Worm (Caenorhabditis elegans) whole organism, L4 larva: Measurements from ENCODE around the gene dnj-2.
A peak's percentile ranks its signal among the peaks of the same experiment; 100 is the strongest.

Experiments
- F10B5.3 ChIP-seq: sonication (generic microtip); optimal IDR thresholded peaks from 2 replicates; lab custom pipeline; 2016; ENCODE audit warnings: mild to moderate bottlenecking, missing genetic modification characterization, missing compliant biosample characterization
- F49E8.2 ChIP-seq: sonication (generic microtip); optimal IDR thresholded peaks from 2 replicates; lab custom pipeline; 2016; ENCODE audit warnings: missing compliant biosample characterization, mild to moderate bottlenecking, missing genetic modification characterization, borderline replicate concordance
- Y105C5A.15 ChIP-seq: fragments of 200-800 bp; sonication (Bioruptor generic); IDR thresholded peaks from 2 replicates; pipeline ENCODE4 v1.3.6; 2022; ENCODE audit warnings: missing genetic modification characterization, missing compliant biosample characterization
- Y48G9A.11 ChIP-seq: fragments of 200-800 bp; sonication (Bioruptor generic); IDR thresholded peaks from 2 replicates; pipeline ENCODE4 v1.3.6; 2022; ENCODE audit warnings: missing genetic modification reagents, missing genetic modification characterization, missing compliant biosample characterization
- Y75B8A.6 ChIP-seq: fragments of 200-800 bp; sonication (Bioruptor generic); IDR thresholded peaks from 2 replicates; pipeline ENCODE4 v1.3.6; 2022; ENCODE audit warnings: missing genetic modification reagents, missing genetic modification characterization, missing compliant biosample characterization
- ZK337.2 ChIP-seq: fragments of 200-800 bp; sonication (Bioruptor generic); IDR thresholded peaks from 2 replicates; pipeline ENCODE4 v1.3.6; 2022; ENCODE audit warnings: missing genetic modification reagents, missing genetic modification characterization, missing compliant biosample characterization
- arid-1 ChIP-seq: fragments of 200-800 bp; sonication (Bioruptor generic); conservative IDR thresholded peaks from 2 replicates; pipeline ENCODE4 v1.3.6; 2022; ENCODE audit warnings: missing genetic modification reagents, missing genetic modification characterization, missing compliant biosample characterization
- ceh-20 ChIP-seq: fragments of 200-800 bp; sonication (Bioruptor generic); IDR thresholded peaks from 2 replicates; pipeline ENCODE4 v1.3.6; 2022; ENCODE audit warnings: missing genetic modification reagents, missing genetic modification characterization, missing compliant biosample characterization
- ces-1 ChIP-seq: fragments of 150-350 bp; sonication (generic microtip); optimal IDR thresholded peaks from 4 replicates; lab custom pipeline; 2014; ENCODE audit warnings: missing biosample characterization, missing genetic modification reagents, missing genetic modification characterization
- daf-12 ChIP-seq: fragments of 150-350 bp; optimal IDR thresholded peaks from 2 replicates; lab custom pipeline; 2014; ENCODE audit warnings: missing biosample characterization, missing genetic modification reagents, missing genetic modification characterization
- daf-16 ChIP-seq, 3 experiments: sonication (generic microtip); optimal IDR thresholded peaks; 2 replicates each; lab custom pipeline; 2016 to 2017; ENCODE audit warnings: missing genetic modification characterization in 3 of 3, missing genetic modification reagents in 3 of 3, mild to moderate bottlenecking in 2 of 3, missing compliant biosample characterization in 2 of 3, missing biosample characterization in 1 of 3, moderate library complexity in 1 of 3
- dmd-6 ChIP-seq: fragments of 200-800 bp; sonication (Bioruptor generic); IDR thresholded peaks from 2 replicates; pipeline ENCODE4 v1.3.6; 2022; ENCODE audit warnings: missing genetic modification reagents, missing genetic modification characterization, missing compliant biosample characterization
- dmd-8 ChIP-seq: fragments of 200-800 bp; sonication (Bioruptor generic); IDR thresholded peaks from 2 replicates; pipeline ENCODE4 v1.3.6; 2022; ENCODE audit warnings: missing genetic modification characterization, missing compliant biosample characterization
- dve-1 ChIP-seq: sonication (generic microtip); optimal IDR thresholded peaks from 2 replicates; lab custom pipeline; 2017; ENCODE audit warnings: antibody characterized with exemption, mild to moderate bottlenecking, missing genetic modification characterization, missing compliant biosample characterization; ENCODE audit not compliant: insufficient read depth
- egl-27 ChIP-seq: sonication (generic microtip); optimal IDR thresholded peaks from 3 replicates; lab custom pipeline; 2017; ENCODE audit warnings: missing biosample characterization, missing genetic modification reagents, missing genetic modification characterization
- hif-1 ChIP-seq, 2 experiments: sonication (generic microtip); optimal IDR thresholded peaks; 2 replicates each; lab custom pipeline; 2016 to 2017; ENCODE audit warnings: missing compliant biosample characterization in 2 of 2, missing genetic modification characterization in 2 of 2, missing genetic modification reagents in 2 of 2, missing genotype in 2 of 2, mild to moderate bottlenecking in 1 of 2
- jun-1 ChIP-seq: fragments of 150-350 bp; optimal IDR thresholded peaks from 2 replicates; lab custom pipeline; 2014; ENCODE audit warnings: missing biosample characterization, missing genetic modification reagents, missing genetic modification characterization
- lin-1 ChIP-seq: fragments of 200-800 bp; sonication (Bioruptor generic); IDR thresholded peaks from 2 replicates; pipeline ENCODE4 v1.3.6; 2022; ENCODE audit warnings: missing genetic modification reagents, missing genetic modification characterization, missing compliant biosample characterization
- lin-15B ChIP-seq: fragments of 150-350 bp; sonication (generic microtip); optimal IDR thresholded peaks from 3 replicates; lab custom pipeline; 2014; ENCODE audit warnings: missing biosample characterization, missing genetic modification characterization
- lin-38 ChIP-seq: fragments of 200-800 bp; sonication (Bioruptor generic); IDR thresholded peaks from 2 replicates; pipeline ENCODE4 v1.3.6; 2022; ENCODE audit warnings: missing genetic modification reagents, missing genetic modification characterization, missing compliant biosample characterization
- mes-2 ChIP-seq: sonication (generic microtip); optimal IDR thresholded peaks from 2 replicates; lab custom pipeline; 2016; ENCODE audit warnings: missing genotype, mild to moderate bottlenecking, missing genetic modification characterization, missing compliant biosample characterization; ENCODE audit not compliant: poor library complexity, severe bottlenecking
- nhr-111 ChIP-seq: fragments of 200-800 bp; sonication (Bioruptor generic); optimal IDR thresholded peaks from 2 replicates; lab custom pipeline; 2018; ENCODE audit warnings: mild to moderate bottlenecking, missing genetic modification characterization, missing compliant biosample characterization
- nhr-48 ChIP-seq: sonication (generic microtip); optimal IDR thresholded peaks from 2 replicates; lab custom pipeline; 2016; ENCODE audit warnings: mild to moderate bottlenecking, missing genetic modification characterization, missing compliant biosample characterization
- nhr-77 ChIP-seq: fragments of 150-350 bp; optimal IDR thresholded peaks from 2 replicates; lab custom pipeline; 2014; ENCODE audit warnings: missing biosample characterization, missing genetic modification characterization
- pha-4 ChIP-seq, 2 experiments: fragments of 150-350 bp in 1 of 2; fragments of 200-800 bp in 1 of 2; sonication (Bioruptor generic) in 1 of 2; IDR thresholded peaks in 1 of 2; optimal IDR thresholded peaks in 1 of 2; 2 replicates each; pipeline versions ENCODE4 v1.3.6 to Lab custom; 2014 to 2022; ENCODE audit warnings: missing genetic modification characterization in 2 of 2, missing genetic modification reagents in 2 of 2, missing biosample characterization in 1 of 2, missing compliant biosample characterization in 1 of 2
- pqm-1 ChIP-seq: sonication (generic microtip); optimal IDR thresholded peaks from 2 replicates; lab custom pipeline; 2017; ENCODE audit warnings: missing biosample characterization, missing genetic modification characterization
- sdz-12 ChIP-seq: fragments of 200-800 bp; sonication (Bioruptor generic); optimal IDR thresholded peaks from 2 replicates; lab custom pipeline; 2018; ENCODE audit warnings: mild to moderate bottlenecking, missing genetic modification characterization, missing compliant biosample characterization
- skn-1 ChIP-seq: fragments of 150-350 bp; optimal IDR thresholded peaks from 2 replicates; lab custom pipeline; 2014; ENCODE audit warnings: missing biosample characterization, missing genetic modification characterization
- snpc-1.2 ChIP-seq: fragments of 200-800 bp; sonication (Bioruptor generic); IDR thresholded peaks from 2 replicates; pipeline ENCODE4 v1.3.6; 2022; ENCODE audit warnings: missing genetic modification reagents, missing genetic modification characterization, missing compliant biosample characterization
- spr-1 ChIP-seq: sonication (generic microtip); optimal IDR thresholded peaks from 2 replicates; lab custom pipeline; 2016; ENCODE audit warnings: mild to moderate bottlenecking, missing genetic modification characterization, missing compliant biosample characterization
- spr-3 ChIP-seq: fragments of 200-800 bp; sonication (Bioruptor generic); optimal IDR thresholded peaks from 2 replicates; lab custom pipeline; 2018; ENCODE audit warnings: mild to moderate bottlenecking, missing genetic modification characterization, missing compliant biosample characterization
- unc-130 ChIP-seq: sonication (generic microtip); optimal IDR thresholded peaks from 2 replicates; lab custom pipeline; 2016; ENCODE audit warnings: missing genetic modification reagents, missing genetic modification characterization, missing compliant biosample characterization
- unc-62 ChIP-seq, 3 experiments: fragments of 150-350 bp in 1 of 3; sonication (generic microtip); optimal IDR thresholded peaks in 2 of 3; peaks in 1 of 3; 1 replicate in 1 of 3; 2 replicates in 2 of 3; lab custom pipeline; 2014 to 2017; ENCODE audit warnings: missing biosample characterization in 3 of 3, missing genetic modification characterization in 3 of 3, missing genetic modification reagents in 3 of 3, missing genotype in 1 of 3
- vab-7 ChIP-seq: fragments of 200-800 bp; sonication (Bioruptor generic); IDR thresholded peaks from 2 replicates; pipeline ENCODE4 v1.3.6; 2022; ENCODE audit warnings: missing genetic modification reagents, missing genetic modification characterization, missing compliant biosample characterization
- zfp-3 ChIP-seq: fragments of 200-800 bp; sonication (Bioruptor generic); conservative IDR thresholded peaks from 2 replicates; pipeline ENCODE4 v1.3.6; 2022; ENCODE audit warnings: missing genetic modification reagents, missing genetic modification characterization, missing compliant biosample characterization
- ztf-11 ChIP-seq: fragments of 150-350 bp; optimal IDR thresholded peaks from 2 replicates; lab custom pipeline; 2014; ENCODE audit warnings: missing biosample characterization, missing genetic modification characterization

dnj-2 gene

ce11 chrIV:11340735-11341443, 27.1 kb upstream of the dnj-2 start (continued):
- TF ChIP-seq vab-7 (GFP tag; lab: Robert Waterston, UW) (no peak), lin-38 (GFP tag; lab: Robert Waterston, UW) (peak; percentile 56), snpc-1.2 (peak; percentile 74), sdz-12 (GFP tag; lab: Kevin White, UChicago) (no peak), ces-1 (no peak), skn-1 (tag; lab: Kevin White, UChicago) (no peak), unc-130 (GFP tag; lab: Kevin White, UChicago) (no peak), egl-27 (tag; lab: Kevin White, UChicago) (no peak), lin-15B (tag; lab: Kevin White, UChicago) (no peak), lin-1 (GFP tag; lab: Robert Waterston, UW) (peak; percentile 28; the same call in 1 of the 2 replicates), Y75B8A.6 (no peak), arid-1 (GFP tag; lab: Robert Waterston, UW) (0 out of 2 replicates have a peak, but pooled peaks have one; percentile 29), daf-12 (tag; lab: Kevin White, UChicago) (no peak), spr-1 (tag; lab: Kevin White, UChicago) (no peak), mes-2 (no peak), dve-1 (no peak), jun-1 (tag; lab: Kevin White, UChicago) (no peak), hif-1 (tag; optimal IDR thresholded peaks at IDR 0.05; lab: Kevin White, UChicago) (no peak), dmd-6 (GFP tag; lab: Robert Waterston, UW) (no peak), nhr-111 (no peak), Y48G9A.11 (no peak), ceh-20 (GFP tag; lab: Robert Waterston, UW) (no peak), ZK337.2 (GFP tag; lab: Robert Waterston, UW) (no peak), spr-3 (no peak), pqm-1 (tag; lab: Kevin White, UChicago) (no peak), nhr-77 (tag; lab: Kevin White, UChicago) (no peak), zfp-3 (no peak), F10B5.3 (tag; lab: Kevin White, UChicago) (no peak), F49E8.2 (tag; lab: Kevin White, UChicago) (peak; percentile 72)

- TF ChIP-seq arid-1 (GFP tag; lab: Robert Waterston, UW) (0 out of 2 replicates have a peak, but pooled peaks have one; percentile 27), lin-38 (GFP tag; lab: Robert Waterston, UW) (peak; percentile 34; the same call in 1 of the 2 replicates), dmd-8 (GFP tag; lab: Robert Waterston, UW) (0 out of 2 replicates have a peak, but pooled peaks have one; percentile 44), Y48G9A.11 (peak; percentile 29; the same call in 1 of the 2 replicates), Y105C5A.15 (GFP tag; lab: Robert Waterston, UW) (peak; percentile 56; the same call in 1 of the 2 replicates), snpc-1.2 (peak; percentile 61)
Measured at ce11 chrIV:11337560-11337959, 23.8 kb upstream of the dnj-2 start.

ce11 chrIV:11337021-11337420, 23.2 kb upstream of the dnj-2 start, which contains the start of gene F54E12.2:
TSS of gene F54E12.2 (minus strand) at chrIV:11337184.
- TF ChIP-seq snpc-1.2, result no peak
- no peak for TF ChIP-seq spr-3
- no peak for TF ChIP-seq daf-16 (GFP tag; optimal IDR thresholded peaks at IDR 0.05; lab: Kevin White, UChicago)
- no peak for TF ChIP-seq daf-16 (tag; optimal IDR thresholded peaks at IDR 0.05; lab: Kevin White, UChicago)
- no peak for TF ChIP-seq ztf-11
- TF ChIP-seq pha-4 (GFP tag; IDR thresholded peaks at IDR 0.05; lab: Robert Waterston, UW), result no peak
- no peak for TF ChIP-seq pha-4 (tag; optimal IDR thresholded peaks at IDR 0.05; lab: Kevin White, UChicago)
- no peak for TF ChIP-seq nhr-48 (tag; lab: Kevin White, UChicago)
- peak; percentile 68; the same call in 1 of the 2 replicates for TF ChIP-seq Y48G9A.11
- peak; percentile 85 for TF ChIP-seq unc-130 (GFP tag; lab: Kevin White, UChicago)
- TF ChIP-seq spr-1 (tag; lab: Kevin White, UChicago), result no peak
- peak; percentile 67 for TF ChIP-seq lin-38 (GFP tag; lab: Robert Waterston, UW)
- no peak for TF ChIP-seq unc-62 (GFP tag; optimal IDR thresholded peaks at IDR 0.05 in 1 of 2; lab: Kevin White, UChicago)
- TF ChIP-seq unc-62 (tag; optimal IDR thresholded peaks at IDR 0.05; lab: Kevin White, UChicago), result no peak
